Worm (Caenorhabditis elegans) whole organism, early embryonic: ENCODE data around the gene F53C11.1.

Source experiments
- B0310.2 ChIP-seq: sonication (generic microtip); optimal IDR thresholded peaks from 2 replicates; lab custom pipeline; 2016; ENCODE audit warnings: mild to moderate bottlenecking, missing genetic modification characterization, missing compliant biosample characterization
- F13C5.2 ChIP-seq: sonication (generic microtip); optimal IDR thresholded peaks from 2 replicates; lab custom pipeline; 2017; ENCODE audit warnings: mild to moderate bottlenecking, missing genetic modification characterization, inconsistent platforms, missing compliant biosample characterization
- aly-1 ChIP-seq: sonication (generic microtip); optimal IDR thresholded peaks from 2 replicates; lab custom pipeline; 2016; ENCODE audit warnings: missing genetic modification characterization, missing compliant biosample characterization
- ama-1 ChIP-seq: fragments of 150-350 bp; optimal IDR thresholded peaks from 2 replicates; lab custom pipeline; 2014
- ceh-13 ChIP-seq: fragments of 200-800 bp; sonication (Bioruptor generic); optimal IDR thresholded peaks from 2 replicates; lab custom pipeline; 2018; ENCODE audit warnings: mild to moderate bottlenecking, missing genetic modification characterization, missing compliant biosample characterization
- ceh-36 ChIP-seq: sonication (generic microtip); optimal IDR thresholded peaks from 2 replicates; lab custom pipeline; 2016; ENCODE audit warnings: missing genetic modification characterization, inconsistent platforms, missing compliant biosample characterization
- ets-7 ChIP-seq: sonication (generic microtip); optimal IDR thresholded peaks from 2 replicates; lab custom pipeline; 2016; ENCODE audit warnings: missing genotype, missing genetic modification characterization, missing compliant biosample characterization
- flt-1 ChIP-seq: fragments of 200-800 bp; sonication (Bioruptor generic); IDR thresholded peaks from 2 replicates; pipeline ENCODE4 v1.3.6; 2022; ENCODE audit warnings: missing genetic modification characterization, missing compliant biosample characterization
- hmbx-1 ChIP-seq: sonication (generic microtip); optimal IDR thresholded peaks from 2 replicates; lab custom pipeline; 2016; ENCODE audit warnings: mild to moderate bottlenecking, missing genetic modification characterization, missing compliant biosample characterization
- hmg-4 ChIP-seq: fragments of 200-800 bp; sonication (Bioruptor generic); optimal IDR thresholded peaks from 2 replicates; lab custom pipeline; 2018; ENCODE audit warnings: mild to moderate bottlenecking, missing genetic modification characterization, missing compliant biosample characterization
- hnd-1 ChIP-seq: sonication (generic microtip); optimal IDR thresholded peaks from 2 replicates; lab custom pipeline; 2016; ENCODE audit warnings: missing genetic modification characterization, missing compliant biosample characterization
- pes-1 ChIP-seq: fragments of 200-800 bp; sonication (Bioruptor generic); IDR thresholded peaks from 2 replicates; pipeline ENCODE4 v1.3.6; 2022; ENCODE audit warnings: missing genetic modification reagents, missing genetic modification characterization, missing compliant biosample characterization
- scrt-1 ChIP-seq: fragments of 200-800 bp; sonication (Bioruptor generic); IDR thresholded peaks from 2 replicates; pipeline ENCODE4 v1.3.6; 2022; ENCODE audit warnings: missing genetic modification characterization, missing compliant biosample characterization
- sea-1 ChIP-seq: fragments of 200-800 bp; sonication (Bioruptor generic); conservative IDR thresholded peaks from 2 replicates; pipeline ENCODE4 v1.3.6; 2022; ENCODE audit warnings: missing genetic modification characterization, missing compliant biosample characterization
- tbx-11 ChIP-seq: fragments of 200-800 bp; sonication (Bioruptor generic); IDR thresholded peaks from 2 replicates; pipeline ENCODE4 v1.3.6; 2022; ENCODE audit warnings: missing genetic modification characterization, missing compliant biosample characterization
- tbx-37 ChIP-seq: fragments of 200-800 bp; sonication (Bioruptor generic); conservative IDR thresholded peaks from 2 replicates; pipeline ENCODE4 v1.3.6; 2022; ENCODE audit warnings: missing genetic modification reagents, missing genetic modification characterization, missing compliant biosample characterization
- tra-4 ChIP-seq: sonication (generic microtip); optimal IDR thresholded peaks from 2 replicates; lab custom pipeline; 2017; ENCODE audit warnings: missing genetic modification characterization, missing compliant biosample characterization

Gene F53C11.1

ce11 chrV:13775529-13775928 lies at the start of gene F53C11.1:
Gene F53C11.1 (plus strand): TSS chrV:13775796.
- TF ChIP-seq scrt-1 (GFP tag; lab: Robert Waterston, UW) (no peak), flt-1 (GFP tag; lab: Robert Waterston, UW) (no peak), hmg-4 (no peak), tbx-37 (GFP tag; lab: Robert Waterston, UW) (no peak), aly-1 (tag; lab: Kevin White, UChicago) (no peak), F13C5.2 (no peak), ceh-13 (GFP tag; lab: Kevin White, UChicago) (no peak), hmbx-1 (tag; lab: Kevin White, UChicago) (no peak), pes-1 (GFP tag; lab: Robert Waterston, UW) (no peak), tbx-11 (GFP tag; lab: Robert Waterston, UW) (no peak), ets-7 (tag; lab: Kevin White, UChicago) (no peak), sea-1 (GFP tag; lab: Robert Waterston, UW) (no peak), B0310.2 (no peak), tra-4 (tag; lab: Kevin White, UChicago) (no peak)

DNA sequence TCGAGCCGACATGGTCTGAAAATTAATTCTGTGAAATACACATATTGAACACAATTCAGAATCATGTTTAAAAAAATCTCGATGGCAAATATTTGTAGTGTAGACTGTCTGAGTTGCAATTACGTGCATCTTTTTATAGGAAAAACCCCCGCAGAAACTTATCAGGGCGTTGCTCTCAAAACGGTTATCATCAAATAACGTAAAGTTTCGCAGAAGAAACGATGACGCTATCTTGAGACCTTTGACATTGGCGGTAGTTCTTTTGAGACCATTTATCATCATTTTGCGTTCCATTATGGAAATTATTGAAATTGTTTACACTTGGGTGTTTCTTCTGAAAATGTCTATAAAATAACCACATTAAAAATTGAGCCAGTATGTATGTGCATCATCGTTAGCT lies 44.8 kb upstream of the F53C11.1 start, which contains the start of gene dct-17:
dct-17 (minus strand) TSS at position 23 of the 400 bp plus-strand sequence.
- TF ChIP-seq ets-7 (tag; lab: Kevin White, UChicago) (no peak), tbx-11 (GFP tag; lab: Robert Waterston, UW) (no peak), F13C5.2 (no peak), tra-4 (tag; lab: Kevin White, UChicago) (no peak), ceh-13 (GFP tag; lab: Kevin White, UChicago) (no peak), ama-1 (no peak), hnd-1 (tag; lab: Kevin White, UChicago) (no peak), aly-1 (tag; lab: Kevin White, UChicago) (no peak), hmg-4 (no peak), B0310.2 (no peak), tbx-37 (GFP tag; lab: Robert Waterston, UW) (no peak), hmbx-1 (tag; lab: Kevin White, UChicago) (no peak), scrt-1 (GFP tag; lab: Robert Waterston, UW) (no peak)

- no peak for TF ChIP-seq F13C5.2
- TF ChIP-seq pes-1 (GFP tag; lab: Robert Waterston, UW), result no peak
- TF ChIP-seq flt-1 (GFP tag; lab: Robert Waterston, UW), result no peak
- no peak for TF ChIP-seq tbx-11 (GFP tag; lab: Robert Waterston, UW)
- TF ChIP-seq scrt-1 (GFP tag; lab: Robert Waterston, UW), result no peak
- TF ChIP-seq aly-1 (tag; lab: Kevin White, UChicago), result no peak
- TF ChIP-seq hnd-1 (tag; lab: Kevin White, UChicago), result no peak
- TF ChIP-seq ets-7 (tag; lab: Kevin White, UChicago), result no peak
- TF ChIP-seq tbx-37 (GFP tag; lab: Robert Waterston, UW), result no peak
- TF ChIP-seq ceh-36 (tag; lab: Kevin White, UChicago), result no peak
- no peak for TF ChIP-seq B0310.2
Observed at ce11 chrV:13736147-13736546, 39.4 kb upstream of the F53C11.1 start, which contains the start of gene F35E12.6. Gene F35E12.6 (minus strand): TSS chrV:13736247.

- TF ChIP-seq ama-1, result no peak
- TF ChIP-seq ets-7 (tag; lab: Kevin White, UChicago), result no peak
- no peak for TF ChIP-seq aly-1 (tag; lab: Kevin White, UChicago)
- no peak for TF ChIP-seq ceh-36 (tag; lab: Kevin White, UChicago)
- no peak for TF ChIP-seq scrt-1 (GFP tag; lab: Robert Waterston, UW)
Observed at ce11 chrV:13738374-13738773, 37.2 kb upstream of the F53C11.1 start, which contains the start of gene irg-5. Gene irg-5 (minus strand): TSS chrV:13738474.

- no peak for TF ChIP-seq hmbx-1 (tag; lab: Kevin White, UChicago)
- no peak for TF ChIP-seq ceh-13 (GFP tag; lab: Kevin White, UChicago)
Observed at ce11 chrV:13739901-13740300, 35.7 kb upstream of the F53C11.1 start.

ce11 chrV:13744901-13745300 lies 30.7 kb upstream of the F53C11.1 start, which contains the start of gene F35E12.9:
Gene F35E12.9 (minus strand): TSS chrV:13745127.
- no peak for TF ChIP-seq ama-1
- TF ChIP-seq pes-1 (GFP tag; lab: Robert Waterston, UW), result no peak
- no peak for TF ChIP-seq tbx-37 (GFP tag; lab: Robert Waterston, UW)
- no peak for TF ChIP-seq tra-4 (tag; lab: Kevin White, UChicago)
- TF ChIP-seq hnd-1 (tag; lab: Kevin White, UChicago), result no peak
- no peak for TF ChIP-seq hmbx-1 (tag; lab: Kevin White, UChicago)
- no peak for TF ChIP-seq ets-7 (tag; lab: Kevin White, UChicago)
- no peak for TF ChIP-seq ceh-36 (tag; lab: Kevin White, UChicago)
- no peak for TF ChIP-seq hmg-4
- TF ChIP-seq tbx-11 (GFP tag; lab: Robert Waterston, UW), result no peak
- no peak for TF ChIP-seq ceh-13 (GFP tag; lab: Kevin White, UChicago)
- no peak for TF ChIP-seq B0310.2

DNA sequence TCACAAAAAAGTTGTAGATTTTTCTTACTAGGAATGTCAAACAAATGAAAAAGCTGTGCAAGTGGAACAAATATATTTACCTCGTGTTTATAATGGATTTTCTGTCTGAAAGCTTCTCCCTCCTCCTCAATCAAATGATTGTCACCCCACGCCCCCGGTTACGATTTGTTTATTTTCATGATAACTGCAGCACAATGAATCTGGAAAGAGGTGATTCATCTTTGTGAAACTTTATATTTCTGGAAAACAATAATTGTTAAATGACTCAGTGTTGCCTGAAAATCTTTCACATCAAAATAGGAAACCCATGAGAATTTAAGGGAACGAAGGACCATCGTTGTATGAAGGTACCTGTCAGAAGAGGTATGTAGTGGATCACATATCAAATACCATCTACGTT lies 26.9 kb upstream of the F53C11.1 start, which contains the start of gene F35E12.10:
F35E12.10 (minus strand) TSS at position 101 of the 400 bp plus-strand sequence.
- TF ChIP-seq hmg-4 (no peak), ceh-36 (tag; lab: Kevin White, UChicago) (no peak)

- no peak for TF ChIP-seq hmg-4
Observed at ce11 chrV:13751811-13752210, 23.8 kb upstream of the F53C11.1 start, which contains the start of gene cld-9. Gene cld-9 (minus strand): TSS chrV:13751891.
